Worm (Caenorhabditis elegans): ENCODE results near the gene C36B7.4.

The C36B7.4 gene

ce11 chrX:7106103-7106502 lies 20.3 kb upstream of the C36B7.4 start, which contains the start of gene C36B7.2:
TSS of gene C36B7.2 (plus strand) at chrX:7106403.
- TF ChIP-seq fkh-10 (GFP tag; optimal IDR thresholded peaks at IDR 0.05) (no peak), ceh-22 (tag; optimal IDR thresholded peaks at IDR 0.05) (no peak), ceh-19 (GFP tag; optimal IDR thresholded peaks at IDR 0.05) (no peak), ceh-2 (tag; optimal IDR thresholded peaks at IDR 0.05) (no peak), pha-2 (tag; optimal IDR thresholded peaks at IDR 0.05) (no peak), npax-4 (tag; optimal IDR thresholded peaks at IDR 0.05) (no peak), pha-4 (tag; optimal IDR thresholded peaks at IDR 0.05) (no peak), unc-3 (GFP tag; conservative IDR thresholded peaks at IDR 0.05) (no peak), unc-3 (tag; optimal IDR thresholded peaks at IDR 0.05) (no peak), nfya-1 (tag; optimal IDR thresholded peaks at IDR 0.05) (no peak)

ce11 chrX:7101477-7101876 lies 15.7 kb upstream of the C36B7.4 start, which contains the start of gene C36B7.3:
TSS of gene C36B7.3 (plus strand) at chrX:7101777.
- TF ChIP-seq eyg-1 (tag; optimal IDR thresholded peaks at IDR 0.05) (no peak), hlh-30 (tag; optimal IDR thresholded peaks at IDR 0.05; ENCODE audit: insufficient read depth) (no peak), ahr-1 (tag; optimal IDR thresholded peaks at IDR 0.05) (no peak), fax-1 (tag; optimal IDR thresholded peaks at IDR 0.05) (no peak), nfya-1 (tag; optimal IDR thresholded peaks at IDR 0.05) (no peak), syd-9 (tag; optimal IDR thresholded peaks at IDR 0.05) (no peak), hlh-15 (tag; optimal IDR thresholded peaks at IDR 0.05) (no peak), mec-3 (tag; optimal IDR thresholded peaks at IDR 0.05; ENCODE audit: borderline replicate concordance) (no peak), dmd-4 (tag; optimal IDR thresholded peaks at IDR 0.05; ENCODE audit: borderline replicate concordance) (no peak), nhr-11 (tag; optimal IDR thresholded peaks at IDR 0.05) (no peak), elt-4 (tag; optimal IDR thresholded peaks at IDR 0.05) (no peak), nhr-232 (tag; optimal IDR thresholded peaks at IDR 0.05) (no peak), ets-4 (tag; optimal IDR thresholded peaks at IDR 0.05) (no peak), rnt-1 (tag; optimal IDR thresholded peaks at IDR 0.05) (no peak), tbx-2 (tag; optimal IDR thresholded peaks at IDR 0.05) (no peak), zip-5 (tag; optimal IDR thresholded peaks at IDR 0.05) (no peak), ceh-31 (tag; optimal IDR thresholded peaks at IDR 0.05) (no peak), unc-3 (GFP tag; conservative IDR thresholded peaks at IDR 0.05) (no peak), unc-3 (tag; optimal IDR thresholded peaks at IDR 0.05) (no peak)

- no peak for TF ChIP-seq pros-1 (tag; optimal IDR thresholded peaks at IDR 0.05)
- no peak for TF ChIP-seq ttx-3 (tag; optimal IDR thresholded peaks at IDR 0.05)
- peak; percentile 0 for TF ChIP-seq unc-42 (tag; optimal IDR thresholded peaks at IDR 0.05)
- peak; percentile 38 for TF ChIP-seq elt-2 (tag; optimal IDR thresholded peaks at IDR 0.05)
- TF ChIP-seq pha-2 (tag; optimal IDR thresholded peaks at IDR 0.05) = no peak
- peak; percentile 16 for TF ChIP-seq ref-2 (tag; optimal IDR thresholded peaks at IDR 0.05)
- TF ChIP-seq pat-9 (tag; optimal IDR thresholded peaks at IDR 0.05) = no peak
- peak; percentile 45 for TF ChIP-seq ceh-31 (tag; optimal IDR thresholded peaks at IDR 0.05)
- no peak for TF ChIP-seq zip-5 (tag; optimal IDR thresholded peaks at IDR 0.05)
- no peak for TF ChIP-seq dve-1 (tag; optimal IDR thresholded peaks at IDR 0.05)
- peak; percentile 26 for TF ChIP-seq tbx-2 (tag; optimal IDR thresholded peaks at IDR 0.05)
Observed at ce11 chrX:7100290-7100689, 14.5 kb upstream of the C36B7.4 start, which contains the start of gene C36B7.6. TSS of gene C36B7.6 (minus strand) at chrX:7100338.

ce11 chrX:7099049-7099448 lies 13.2 kb upstream of the C36B7.4 start:
- no peak for TF ChIP-seq fkh-6 (tag; optimal IDR thresholded peaks at IDR 0.05)
- TF ChIP-seq ceh-14 (tag; optimal IDR thresholded peaks at IDR 0.05) = no peak
- TF ChIP-seq nfya-1 (tag; optimal IDR thresholded peaks at IDR 0.05) = no peak
- no peak for TF ChIP-seq sox-2 (GFP tag; IDR thresholded peaks at IDR 0.05)

- TF ChIP-seq fax-1 (tag; optimal IDR thresholded peaks at IDR 0.05) (no peak), ceh-6 (GFP tag; optimal IDR thresholded peaks at IDR 0.05) (no peak), npax-4 (tag; optimal IDR thresholded peaks at IDR 0.05) (no peak), sox-2 (GFP tag; IDR thresholded peaks at IDR 0.05) (no peak), ceh-14 (tag; optimal IDR thresholded peaks at IDR 0.05) (no peak), hlh-8 (tag; optimal IDR thresholded peaks at IDR 0.05) (no peak), T23F11.4 (GFP tag; optimal IDR thresholded peaks at IDR 0.05) (no peak), gmeb-2 (tag; optimal IDR thresholded peaks at IDR 0.05) (no peak), hlh-30 (tag; optimal IDR thresholded peaks at IDR 0.05; ENCODE audit: insufficient read depth) (no peak), ceh-18 (tag; optimal IDR thresholded peaks at IDR 0.05) (no peak), elt-2 (tag; optimal IDR thresholded peaks at IDR 0.05) (no peak), ceh-2 (tag; optimal IDR thresholded peaks at IDR 0.05) (no peak), che-1 (tag; optimal IDR thresholded peaks at IDR 0.05) (no peak), mec-3 (tag; optimal IDR thresholded peaks at IDR 0.05; ENCODE audit: borderline replicate concordance) (no peak), ceh-24 (tag; optimal IDR thresholded peaks at IDR 0.05) (no peak)
Observed at ce11 chrX:7096349-7096748, 10.5 kb upstream of the C36B7.4 start, which contains the start of gene C36B7.5. TSS of gene C36B7.5 (minus strand) at chrX:7096449.
